Fruit fly (Drosophila melanogaster) Kc167 (cell line): Measurements from ENCODE around the gene Sema1a.

Experiments used
- Myc ChIP-seq: fragments of >200 bp; optimal IDR thresholded peaks from 2 replicates; lab custom pipeline; 2017; ENCODE audit warnings: missing external identifiers
- Sin3A ChIP-seq: fragments of >200 bp; optimal IDR thresholded peaks from 2 replicates; lab custom pipeline; 2018; ENCODE audit warnings: missing external identifiers
- h ChIP-seq: fragments of >200 bp; optimal IDR thresholded peaks from 3 replicates; lab custom pipeline; 2018; ENCODE audit warnings: missing external identifiers
- insv ChIP-seq: fragments of >200 bp; optimal IDR thresholded peaks from 3 replicates; lab custom pipeline; 2018; ENCODE audit warnings: missing external identifiers
- psq ChIP-seq: fragments of >200 bp; optimal IDR thresholded peaks from 2 replicates; lab custom pipeline; 2017; ENCODE audit warnings: missing external identifiers
- ttk ChIP-seq: sonication (Bioruptor generic); optimal IDR thresholded peaks from 2 replicates; lab custom pipeline; 2017; ENCODE audit warnings: missing external identifiers

dm6 chr2L:8692426-8693180 is 150.7 kb downstream of the Sema1a start:
- TF ChIP-seq psq (lab: Kevin White, UChicago), result no peak
- no peak for TF ChIP-seq Myc (lab: Kevin White, UChicago)
- no peak for TF ChIP-seq ttk (lab: Kevin White, UChicago)
- TF ChIP-seq Sin3A (lab: Kevin White, UChicago), result no peak
- TF ChIP-seq h (lab: Kevin White, UChicago), result no peak
- no peak for TF ChIP-seq insv (lab: Kevin White, UChicago)
